Fruit fly (Drosophila melanogaster) whole organism, wandering third instar larva: ENCODE results near the gene CG10352.

Experiments
- Abd-B ChIP-seq: fragments of >200 bp; optimal IDR thresholded peaks from 2 replicates; lab custom pipeline; 2017; ENCODE audit warnings: missing biosample characterization, missing genetic modification characterization
- CG32264 ChIP-seq: fragments of 200-800 bp; sonication (Bioruptor generic); optimal IDR thresholded peaks from 2 replicates; lab custom pipeline; 2016; ENCODE audit warnings: missing biosample characterization, missing genetic modification characterization
- CG9705 ChIP-seq: fragments of 200-800 bp; sonication (Bioruptor generic); optimal IDR thresholded peaks from 2 replicates; lab custom pipeline; 2018; ENCODE audit warnings: missing biosample characterization, mild to moderate bottlenecking, missing genetic modification characterization
- CrebA ChIP-seq: fragments of 200-800 bp; sonication (Bioruptor generic); optimal IDR thresholded peaks from 2 replicates; lab custom pipeline; 2016; ENCODE audit warnings: missing biosample characterization, mild to moderate bottlenecking, missing genetic modification characterization, borderline replicate concordance
- Dfd ChIP-seq: fragments of >200 bp; optimal IDR thresholded peaks from 2 replicates; lab custom pipeline; 2017; ENCODE audit warnings: missing biosample characterization, missing genetic modification characterization
- Dif ChIP-seq: fragments of 200-275, 200-300 bp; sonication (Bioruptor generic); optimal IDR thresholded peaks from 2 replicates; lab custom pipeline; 2018; ENCODE audit warnings: missing biosample characterization, missing genetic modification characterization; ENCODE audit not compliant: partially characterized antibody
- GATAd ChIP-seq: sonication (Bioruptor generic); optimal IDR thresholded peaks from 2 replicates; lab custom pipeline; 2016; ENCODE audit warnings: missing biosample characterization, missing genetic modification characterization
- HLH106 ChIP-seq: fragments of 200-800 bp; optimal IDR thresholded peaks from 3 replicates; lab custom pipeline; 2019; ENCODE audit warnings: missing biosample characterization, mild to moderate bottlenecking, missing genetic modification characterization, moderate library complexity
- Hnf4 ChIP-seq: fragments of 200-800 bp; sonication (Bioruptor generic); optimal IDR thresholded peaks from 2 replicates; lab custom pipeline; 2016; ENCODE audit warnings: missing biosample characterization, mild to moderate bottlenecking, missing genetic modification characterization
- Hr78 ChIP-seq: fragments of >200 bp; optimal IDR thresholded peaks from 2 replicates; lab custom pipeline; 2017; ENCODE audit warnings: missing biosample characterization, missing genetic modification characterization
- Hr83 ChIP-seq: fragments of 200-300 bp; sonication (Bioruptor generic); optimal IDR thresholded peaks from 2 replicates; lab custom pipeline; 2016; ENCODE audit warnings: missing biosample characterization, mild to moderate bottlenecking, missing genetic modification characterization, moderate library complexity; ENCODE audit not compliant: poor library complexity, severe bottlenecking
- Jra ChIP-seq: sonication (Bioruptor generic); optimal IDR thresholded peaks from 2 replicates; lab custom pipeline; 2016; ENCODE audit warnings: missing biosample characterization, missing genetic modification characterization
- Mio ChIP-seq: sonication (Bioruptor generic); optimal IDR thresholded peaks from 2 replicates; lab custom pipeline; 2016; ENCODE audit warnings: missing biosample characterization, missing genetic modification characterization
- Myc ChIP-seq: fragments of >200 bp; optimal IDR thresholded peaks from 2 replicates; lab custom pipeline; 2017
- N ChIP-seq: fragments of >200 bp; optimal IDR thresholded peaks from 2 replicates; lab custom pipeline; 2018; ENCODE audit warnings: missing biosample characterization, missing external identifiers, missing genetic modification characterization
- OdsH ChIP-seq: fragments of 200-800 bp; sonication (Bioruptor generic); optimal IDR thresholded peaks from 2 replicates; lab custom pipeline; 2016; ENCODE audit warnings: missing biosample characterization, mild to moderate bottlenecking, missing genetic modification characterization
- Rel ChIP-seq, 2 experiments: fragments of 200-800 bp; sonication (Bioruptor generic) in 1 of 2; optimal IDR thresholded peaks; 2 replicates in 1 of 2; 3 replicates in 1 of 2; lab custom pipeline; 2016 to 2019; ENCODE audit warnings: mild to moderate bottlenecking in 2 of 2, missing biosample characterization in 2 of 2, missing genetic modification characterization in 2 of 2, moderate library complexity in 1 of 2
- Sp1 ChIP-seq: fragments of 200-800 bp; sonication (Bioruptor generic); optimal IDR thresholded peaks from 3 replicates; lab custom pipeline; 2019; ENCODE audit warnings: missing biosample characterization, mild to moderate bottlenecking, missing genetic modification characterization, moderate library complexity
- Vsx2 ChIP-seq: fragments of 200-300, 225-300 bp; sonication (Bioruptor generic); optimal IDR thresholded peaks from 2 replicates; lab custom pipeline; 2018; ENCODE audit warnings: missing biosample characterization, missing genetic modification characterization; ENCODE audit not compliant: partially characterized antibody
- br ChIP-seq: fragments of 200-800 bp; sonication (Bioruptor generic); optimal IDR thresholded peaks from 2 replicates; lab custom pipeline; 2016; ENCODE audit warnings: missing biosample characterization, missing genetic modification characterization
- brk ChIP-seq: fragments of 200-800 bp; sonication (Bioruptor generic); optimal IDR thresholded peaks from 2 replicates; lab custom pipeline; 2016; ENCODE audit warnings: missing biosample characterization, mild to moderate bottlenecking, missing genetic modification characterization
- dl ChIP-seq, 2 experiments: fragments of 175-275, 200-275 bp in 1 of 2; fragments of 200-275 bp in 1 of 2; sonication (Bioruptor generic); optimal IDR thresholded peaks; lab custom pipeline; 2018; ENCODE audit warnings: mild to moderate bottlenecking in 2 of 2, missing biosample characterization in 2 of 2, missing genetic modification characterization in 2 of 2, moderate library complexity in 2 of 2; ENCODE audit not compliant: partially characterized antibody in 2 of 2, insufficient read depth in 1 of 2
- dmrt93B ChIP-seq: fragments of 200-800 bp; sonication (Bioruptor generic); optimal IDR thresholded peaks from 2 replicates; lab custom pipeline; 2018; ENCODE audit warnings: missing biosample characterization, mild to moderate bottlenecking, missing genetic modification characterization
- dsf ChIP-seq: sonication (Bioruptor generic); optimal IDR thresholded peaks from 2 replicates; lab custom pipeline; 2016; ENCODE audit warnings: missing biosample characterization, missing genetic modification characterization, borderline replicate concordance
- ey ChIP-seq: fragments of 200-800 bp; sonication (Bioruptor generic); optimal IDR thresholded peaks from 2 replicates; lab custom pipeline; 2016; ENCODE audit warnings: missing biosample characterization, missing genetic modification characterization
- foxo ChIP-seq, 2 experiments: fragments of 200-800 bp; sonication (Bioruptor generic); optimal IDR thresholded peaks; 2 replicates in 1 of 2; 3 replicates in 1 of 2; lab custom pipeline; 2016 to 2017; ENCODE audit warnings: missing biosample characterization in 2 of 2, missing genetic modification characterization in 2 of 2
- fru ChIP-seq: fragments of 200-800 bp; sonication (Bioruptor generic); optimal IDR thresholded peaks from 3 replicates; lab custom pipeline; 2016; ENCODE audit warnings: missing biosample characterization, mild to moderate bottlenecking, missing genetic modification characterization
- h ChIP-seq: fragments of 200-800 bp; sonication (Bioruptor generic); optimal IDR thresholded peaks from 3 replicates; lab custom pipeline; 2016; ENCODE audit warnings: missing biosample characterization, mild to moderate bottlenecking, missing genetic modification characterization
- jim ChIP-seq: fragments of 175-275, 200-325 bp; sonication (Bioruptor generic); optimal IDR thresholded peaks from 2 replicates; lab custom pipeline; 2016; ENCODE audit warnings: missing biosample characterization, mild to moderate bottlenecking, missing genetic modification characterization
- lola ChIP-seq: fragments of >200 bp; optimal IDR thresholded peaks from 2 replicates; lab custom pipeline; 2017; ENCODE audit warnings: missing biosample characterization, missing genetic modification characterization
- pan ChIP-seq: fragments of >200 bp; optimal IDR thresholded peaks from 2 replicates; lab custom pipeline; 2017
- psq ChIP-seq: fragments of 200-800 bp; sonication (Bioruptor generic); optimal IDR thresholded peaks from 3 replicates; lab custom pipeline; 2017; ENCODE audit warnings: missing biosample characterization, mild to moderate bottlenecking, missing genetic modification characterization, moderate library complexity
- rgr ChIP-seq: fragments of 200-800 bp; sonication (Bioruptor generic); optimal IDR thresholded peaks from 3 replicates; lab custom pipeline; 2016; ENCODE audit warnings: missing biosample characterization, mild to moderate bottlenecking, missing genetic modification characterization
- sage ChIP-seq: fragments of 200-800 bp; sonication (Bioruptor generic); optimal IDR thresholded peaks from 2 replicates; lab custom pipeline; 2016; ENCODE audit warnings: missing biosample characterization, mild to moderate bottlenecking, missing genetic modification characterization
- sv ChIP-seq: fragments of 200-800 bp; sonication (Bioruptor generic); optimal IDR thresholded peaks from 3 replicates; lab custom pipeline; 2016; ENCODE audit warnings: missing biosample characterization, missing genetic modification characterization
- tai ChIP-seq: sonication (Bioruptor generic); optimal IDR thresholded peaks from 2 replicates; lab custom pipeline; 2016; ENCODE audit warnings: missing biosample characterization, missing genetic modification characterization
- usp ChIP-seq: fragments of >200 bp; optimal IDR thresholded peaks from 2 replicates; lab custom pipeline; 2017; ENCODE audit warnings: missing biosample characterization, missing genetic modification characterization
- woc ChIP-seq: sonication (Bioruptor generic); optimal IDR thresholded peaks from 2 replicates; lab custom pipeline; 2016; ENCODE audit warnings: missing biosample characterization, mild to moderate bottlenecking, missing genetic modification characterization

Gene CG10352

dm6 chrX:11857522-11858438 lies 19.2 kb downstream of the CG10352 start:
- peak; percentile 34 for TF ChIP-seq Rel (GFP tag; optimal IDR thresholded peaks at IDR 0.05; lab: Kevin White, UChicago)
- TF ChIP-seq Rel (tag; optimal IDR thresholded peaks at IDR 0.05; lab: Kevin White, UChicago) = peak; percentile 45
- no peak for TF ChIP-seq Dfd (GFP tag; lab: Kevin White, UChicago)
- no peak for TF ChIP-seq usp
- TF ChIP-seq jim = no peak
- no peak for TF ChIP-seq Abd-B
- TF ChIP-seq Jra (GFP tag; lab: Kevin White, UChicago) = peak; percentile 12
- TF ChIP-seq Hnf4 = peak; percentile 75
- TF ChIP-seq dl (GFP tag; optimal IDR thresholded peaks at IDR 0.05; lab: Kevin White, UChicago; ENCODE audit: insufficient read depth in 1 of 2, partially characterized antibody in 2 of 2) = no peak
- no peak for TF ChIP-seq GATAd (GFP tag; lab: Kevin White, UChicago)
- TF ChIP-seq br (GFP tag; lab: Kevin White, UChicago) = peak; percentile 80
- peak; percentile 64 for TF ChIP-seq CG32264 (GFP tag; lab: Kevin White, UChicago)
- TF ChIP-seq Dif (GFP tag; lab: Kevin White, UChicago) = no peak
- peak; percentile 62 for TF ChIP-seq sv (GFP tag; lab: Kevin White, UChicago)
- TF ChIP-seq tai (GFP tag; lab: Kevin White, UChicago) = no peak
- TF ChIP-seq pan (lab: Kevin White, UChicago) = no peak
- TF ChIP-seq ey (GFP tag; lab: Kevin White, UChicago) = peak; percentile 62
- TF ChIP-seq h (GFP tag; lab: Kevin White, UChicago) = peak; percentile 81
- TF ChIP-seq dsf = no peak
- peak; percentile 87 for TF ChIP-seq HLH106
- peak in 1 of 2 experiments; percentile 85 for TF ChIP-seq foxo (GFP tag; optimal IDR thresholded peaks at IDR 0.05; lab: Kevin White, UChicago)
- TF ChIP-seq Hr83 (GFP tag; lab: Kevin White, UChicago) = peak; percentile 48
- TF ChIP-seq Sp1 (GFP tag; lab: Kevin White, UChicago) = peak; percentile 83
- TF ChIP-seq Mio (GFP tag; lab: Kevin White, UChicago) = no peak
- peak; percentile 52 for TF ChIP-seq psq
- peak; percentile 64 for TF ChIP-seq OdsH (GFP tag; lab: Kevin White, UChicago)
- peak; percentile 56 for TF ChIP-seq woc (GFP tag; lab: Kevin White, UChicago)
- TF ChIP-seq sage (GFP tag; lab: Kevin White, UChicago) = peak; percentile 47
- peak; percentile 61 for TF ChIP-seq dmrt93B (GFP tag; lab: Kevin White, UChicago)
- no peak for TF ChIP-seq CrebA
- no peak for TF ChIP-seq Vsx2 (GFP tag; lab: Kevin White, UChicago)
- peak; percentile 83 for TF ChIP-seq fru (GFP tag; lab: Kevin White, UChicago)
- no peak for TF ChIP-seq lola (GFP tag; lab: Kevin White, UChicago)
- no peak for TF ChIP-seq brk (GFP tag; lab: Kevin White, UChicago)
- peak; percentile 78 for TF ChIP-seq rgr (GFP tag; lab: Kevin White, UChicago)
- TF ChIP-seq Myc = no peak
- no peak for TF ChIP-seq Hr78 (GFP tag; lab: Kevin White, UChicago)
- no peak for TF ChIP-seq N (GFP tag; lab: Kevin White, UChicago)
- peak; percentile 15 for TF ChIP-seq CG9705

dm6 chrX:11856867-11857266 lies 20.1 kb downstream of the CG10352 start:
- TF ChIP-seq fru (GFP tag; lab: Kevin White, UChicago) (no peak), usp (no peak), OdsH (GFP tag; lab: Kevin White, UChicago) (no peak)
